Worm (Caenorhabditis elegans) whole organism, L2 larva: Measurements from ENCODE around the gene C56A3.8.

ENCODE experiments used
- F13H6.1 ChIP-seq: sonication (generic microtip); optimal IDR thresholded peaks from 2 replicates; lab custom pipeline; 2016; ENCODE audit warnings: missing genetic modification characterization, missing compliant biosample characterization
- R02D3.7 ChIP-seq: fragments of 150-350 bp; optimal IDR thresholded peaks from 2 replicates; lab custom pipeline; 2014; ENCODE audit warnings: missing biosample characterization, missing genetic modification characterization
- Y55F3AM.14 ChIP-seq: fragments of 200-800 bp; sonication (Bioruptor generic); optimal IDR thresholded peaks from 2 replicates; lab custom pipeline; 2018; ENCODE audit warnings: mild to moderate bottlenecking, missing genetic modification characterization, missing compliant biosample characterization
- aly-2 ChIP-seq: fragments of 150-350 bp; optimal IDR thresholded peaks from 2 replicates; lab custom pipeline; 2014; ENCODE audit warnings: missing biosample characterization, missing genetic modification characterization
- ama-1 ChIP-seq: fragments of 150-350 bp; optimal IDR thresholded peaks from 2 replicates; lab custom pipeline; 2018; ENCODE audit warnings: inconsistent platforms
- blmp-1 ChIP-seq: sonication (generic microtip); optimal IDR thresholded peaks from 2 replicates; lab custom pipeline; 2017; ENCODE audit warnings: missing genetic modification characterization, mild to moderate bottlenecking, missing compliant biosample characterization, antibody characterized with exemption, moderate library complexity; ENCODE audit not compliant: insufficient read depth
- ceh-16 ChIP-seq: fragments of 150-350 bp; optimal IDR thresholded peaks from 2 replicates; lab custom pipeline; 2014; ENCODE audit warnings: missing biosample characterization, missing genetic modification characterization
- ceh-82 ChIP-seq: fragments of 150-350 bp; optimal IDR thresholded peaks from 2 replicates; lab custom pipeline; 2014; ENCODE audit warnings: missing biosample characterization, missing genetic modification characterization
- crh-2 ChIP-seq: sonication (generic microtip); optimal IDR thresholded peaks from 2 replicates; lab custom pipeline; 2017; ENCODE audit warnings: missing biosample characterization, missing genetic modification characterization
- egl-27 ChIP-seq: sonication (generic microtip); optimal IDR thresholded peaks from 3 replicates; lab custom pipeline; 2017; ENCODE audit warnings: missing biosample characterization, missing genetic modification reagents, missing genetic modification characterization
- elt-1 ChIP-seq: fragments of 150-350 bp; optimal IDR thresholded peaks from 2 replicates; lab custom pipeline; 2014; ENCODE audit warnings: missing biosample characterization, missing genetic modification characterization
- elt-3 ChIP-seq: sonication (generic microtip); optimal IDR thresholded peaks from 2 replicates; lab custom pipeline; 2017; ENCODE audit warnings: missing biosample characterization, missing genetic modification characterization
- lin-11 ChIP-seq: fragments of 150-350 bp; sonication (generic microtip); optimal IDR thresholded peaks from 2 replicates; lab custom pipeline; 2014; ENCODE audit warnings: missing biosample characterization, missing genetic modification characterization, inconsistent platforms, mixed read lengths
- lin-13 ChIP-seq: fragments of 150-350 bp; optimal IDR thresholded peaks from 2 replicates; lab custom pipeline; 2014; ENCODE audit warnings: missing biosample characterization, missing genetic modification reagents, missing genetic modification characterization
- lin-39 ChIP-seq: fragments of 150-350 bp; optimal IDR thresholded peaks from 2 replicates; lab custom pipeline; 2014; ENCODE audit warnings: missing biosample characterization, missing genetic modification reagents, missing genetic modification characterization
- mab-5 ChIP-seq: fragments of 150-350 bp; optimal IDR thresholded peaks from 2 replicates; lab custom pipeline; 2014; ENCODE audit warnings: missing biosample characterization, missing genetic modification characterization
- mbf-1 ChIP-seq: sonication (generic microtip); optimal IDR thresholded peaks from 2 replicates; lab custom pipeline; 2017; ENCODE audit warnings: missing biosample characterization, missing genetic modification characterization
- mdl-1 ChIP-seq, 2 experiments: fragments of 150-350 bp in 1 of 2; sonication (generic microtip) in 1 of 2; optimal IDR thresholded peaks; 2 replicates each; lab custom pipeline; 2017; ENCODE audit warnings: missing biosample characterization in 2 of 2, missing genetic modification characterization in 2 of 2
- nhr-10 ChIP-seq: sonication (generic microtip); optimal IDR thresholded peaks from 2 replicates; lab custom pipeline; 2017; ENCODE audit warnings: missing biosample characterization, missing genetic modification characterization
- nhr-11 ChIP-seq: fragments of 150-350 bp; optimal IDR thresholded peaks from 2 replicates; lab custom pipeline; 2014; ENCODE audit warnings: missing biosample characterization, missing genetic modification characterization
- nhr-21 ChIP-seq: fragments of 150-350 bp; optimal IDR thresholded peaks from 2 replicates; lab custom pipeline; 2014; ENCODE audit warnings: missing biosample characterization, missing genetic modification characterization
- nhr-23 ChIP-seq: fragments of 150-350 bp; optimal IDR thresholded peaks from 2 replicates; lab custom pipeline; 2014; ENCODE audit warnings: missing biosample characterization, missing genetic modification reagents, missing genetic modification characterization
- nhr-237 ChIP-seq: fragments of 150-350 bp; optimal IDR thresholded peaks from 2 replicates; lab custom pipeline; 2014; ENCODE audit warnings: missing biosample characterization, missing genetic modification characterization
- nhr-6 ChIP-seq: fragments of 150-350 bp; optimal IDR thresholded peaks from 2 replicates; lab custom pipeline; 2014; ENCODE audit warnings: missing biosample characterization, missing genetic modification characterization
- nhr-77 ChIP-seq: fragments of 150-350 bp; optimal IDR thresholded peaks from 2 replicates; lab custom pipeline; 2014; ENCODE audit warnings: missing biosample characterization, missing genetic modification characterization
- sem-4 ChIP-seq: fragments of 150-350 bp; optimal IDR thresholded peaks from 2 replicates; lab custom pipeline; 2014; ENCODE audit warnings: missing biosample characterization, missing genetic modification reagents, missing genetic modification characterization
- skn-1 ChIP-seq: sonication (generic microtip); optimal IDR thresholded peaks from 2 replicates; lab custom pipeline; 2017; ENCODE audit warnings: missing biosample characterization, missing genetic modification characterization
- sma-3 ChIP-seq: sonication (generic microtip); optimal IDR thresholded peaks from 2 replicates; lab custom pipeline; 2016; ENCODE audit warnings: missing genetic modification reagents, missing genetic modification characterization, missing compliant biosample characterization
- unc-39 ChIP-seq: fragments of 150-350 bp; optimal IDR thresholded peaks from 2 replicates; lab custom pipeline; 2014; ENCODE audit warnings: missing biosample characterization, missing genetic modification characterization
- unc-55 ChIP-seq: fragments of 150-350 bp; sonication (generic microtip); optimal IDR thresholded peaks from 3 replicates; lab custom pipeline; 2014; ENCODE audit warnings: missing biosample characterization, missing genetic modification reagents, missing genetic modification characterization
- unc-62 ChIP-seq: fragments of 150-350 bp; optimal IDR thresholded peaks from 2 replicates; lab custom pipeline; 2014; ENCODE audit warnings: missing biosample characterization, missing genetic modification reagents, missing genetic modification characterization
- zag-1 ChIP-seq: fragments of 150-350 bp; optimal IDR thresholded peaks from 2 replicates; lab custom pipeline; 2014; ENCODE audit warnings: missing biosample characterization, missing genetic modification characterization
- ztf-11 ChIP-seq: sonication (generic microtip); optimal IDR thresholded peaks from 2 replicates; lab custom pipeline; 2017; ENCODE audit warnings: missing biosample characterization, missing genetic modification characterization
- ztf-4 ChIP-seq: fragments of 150-350 bp; optimal IDR thresholded peaks from 2 replicates; lab custom pipeline; 2014; ENCODE audit warnings: missing biosample characterization, missing genetic modification characterization

Gene C56A3.8

DNA sequence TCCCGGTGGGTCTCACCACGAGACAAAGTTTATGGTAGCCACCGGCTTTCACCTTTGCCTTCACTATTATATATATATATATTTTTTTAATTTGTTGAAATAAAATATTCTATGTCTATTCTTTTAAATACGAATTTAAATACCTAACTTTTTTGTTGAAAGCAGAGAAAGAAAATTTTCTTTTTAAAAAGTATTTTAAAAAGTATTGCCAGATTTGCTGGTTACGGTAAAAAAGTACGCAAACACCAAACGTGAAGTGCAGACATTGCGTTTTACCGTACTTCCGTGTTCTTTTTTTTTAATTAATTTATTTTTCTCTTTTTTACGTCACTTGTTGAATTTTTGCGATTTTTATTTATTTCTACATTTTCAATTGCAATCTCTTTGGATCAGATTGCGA is at the start of gene C56A3.8:
C56A3.8 (plus strand) TSS at position 301 of the 400 bp plus-strand sequence.
- TF ChIP-seq ama-1 (lab: Kevin White, UChicago) (no peak), lin-11 (tag; lab: Kevin White, UChicago) (no peak), aly-2 (tag; lab: Kevin White, UChicago) (no peak), ceh-16 (tag; lab: Kevin White, UChicago) (no peak), unc-62 (GFP tag; lab: Kevin White, UChicago) (no peak), elt-1 (tag; lab: Kevin White, UChicago) (no peak), sem-4 (tag; lab: Kevin White, UChicago) (no peak), elt-3 (tag; lab: Kevin White, UChicago) (no peak), lin-39 (tag; lab: Kevin White, UChicago) (no peak), zag-1 (tag; lab: Kevin White, UChicago) (no peak), mdl-1 (tag; optimal IDR thresholded peaks at IDR 0.05; lab: Kevin White, UChicago) (no peak), nhr-237 (no peak), blmp-1 (tag; lab: Kevin White, UChicago) (no peak), nhr-21 (tag; lab: Kevin White, UChicago) (no peak), crh-2 (no peak), mbf-1 (tag; lab: Kevin White, UChicago) (no peak), nhr-77 (tag; lab: Kevin White, UChicago) (no peak), mab-5 (no peak)
- TF ChIP-seq, all 48 proteins: peak for 0

DNA sequence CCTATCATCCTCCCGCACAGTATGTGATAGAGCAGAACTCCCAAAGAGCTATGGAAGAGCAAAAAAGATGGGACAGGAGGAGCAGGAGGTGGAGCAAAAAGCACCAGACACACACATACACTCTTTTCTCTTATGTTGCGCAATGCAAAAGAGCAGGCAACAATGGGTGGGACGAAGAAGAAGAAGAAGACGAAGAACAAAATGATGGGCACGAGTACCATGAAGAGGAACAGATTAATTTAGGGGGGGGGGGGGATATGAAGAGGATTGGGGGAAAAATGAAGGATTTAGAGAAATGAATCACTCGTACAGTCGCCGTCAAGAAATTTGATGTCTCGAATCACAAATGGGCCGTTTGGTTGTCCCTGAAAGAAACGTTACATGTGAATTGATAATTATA is 48.5 kb upstream of the C56A3.8 start, which contains the start of gene avr-15:
avr-15 (minus strand) TSS at position 101 of the 400 bp plus-strand sequence.
- TF ChIP-seq R02D3.7 (tag; lab: Kevin White, UChicago) (no peak), lin-39 (tag; lab: Kevin White, UChicago) (no peak), ztf-4 (tag; lab: Kevin White, UChicago) (no peak), ztf-11 (tag; lab: Kevin White, UChicago) (no peak), nhr-10 (tag; lab: Kevin White, UChicago) (no peak), nhr-6 (no peak), ama-1 (lab: Kevin White, UChicago) (no peak), mbf-1 (tag; lab: Kevin White, UChicago) (no peak), nhr-11 (no peak), mab-5 (no peak), blmp-1 (tag; lab: Kevin White, UChicago) (no peak), elt-1 (tag; lab: Kevin White, UChicago) (no peak), egl-27 (tag; lab: Kevin White, UChicago) (no peak), F13H6.1 (tag; lab: Kevin White, UChicago) (no peak), unc-39 (tag; lab: Kevin White, UChicago) (no peak)

DNA sequence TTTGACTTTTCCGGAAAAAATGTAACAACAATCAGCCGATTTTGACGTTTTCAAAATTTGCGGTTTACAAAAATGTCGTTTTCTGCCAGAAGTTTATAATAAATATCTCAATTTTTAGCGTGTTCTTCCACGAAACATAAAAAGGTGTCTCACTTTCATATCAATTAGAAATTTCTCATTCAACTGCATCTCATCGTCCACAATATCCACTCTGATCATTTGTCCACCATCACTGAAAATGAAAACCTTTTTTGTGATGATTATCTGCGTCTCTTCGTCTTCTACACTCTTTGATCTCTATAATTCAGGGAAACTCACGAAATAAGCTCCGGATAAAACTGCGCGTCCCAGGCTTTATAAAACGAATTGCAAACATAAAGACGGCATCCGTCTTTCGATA is 47.6 kb upstream of the C56A3.8 start:
- TF ChIP-seq nhr-6 (no peak), skn-1 (tag; lab: Kevin White, UChicago) (no peak), ceh-16 (tag; lab: Kevin White, UChicago) (no peak), mbf-1 (tag; lab: Kevin White, UChicago) (no peak), nhr-21 (tag; lab: Kevin White, UChicago) (no peak), lin-13 (no peak), elt-3 (tag; lab: Kevin White, UChicago) (no peak), ceh-82 (tag; lab: Kevin White, UChicago) (no peak), blmp-1 (tag; lab: Kevin White, UChicago) (no peak), aly-2 (tag; lab: Kevin White, UChicago) (no peak), unc-55 (GFP tag; lab: Kevin White, UChicago) (no peak), Y55F3AM.14 (GFP tag; lab: Kevin White, UChicago) (no peak), nhr-237 (no peak), mdl-1 (tag; optimal IDR thresholded peaks at IDR 0.05; lab: Kevin White, UChicago) (no peak), sma-3 (no peak), nhr-10 (tag; lab: Kevin White, UChicago) (no peak), nhr-23 (tag; lab: Kevin White, UChicago) (no peak), nhr-77 (tag; lab: Kevin White, UChicago) (no peak), unc-39 (tag; lab: Kevin White, UChicago) (no peak)

DNA sequence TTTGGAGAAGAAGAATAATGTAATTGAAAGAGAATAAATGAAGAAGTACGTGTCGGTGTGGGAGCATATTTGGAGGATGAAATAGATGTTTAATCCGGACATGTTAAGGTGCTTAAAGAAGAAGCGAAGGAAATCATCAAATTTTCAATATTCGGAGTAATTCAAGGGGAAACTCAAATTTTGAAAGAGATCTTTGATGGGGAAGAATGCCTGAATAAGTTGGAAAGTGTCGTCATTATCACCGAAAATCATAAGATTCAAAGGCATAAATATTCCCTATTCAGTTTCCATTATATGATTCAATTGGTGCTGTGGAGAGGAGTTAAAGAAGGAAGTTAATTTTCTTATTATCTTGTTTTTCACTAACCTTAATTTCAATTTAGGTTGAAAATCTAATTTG is 45.0 kb upstream of the C56A3.8 start, which contains the start of gene semi-1:
semi-1 (minus strand) TSS at position 101 of the 400 bp plus-strand sequence.
- no peak for TF ChIP-seq nhr-6
